Worm (Caenorhabditis elegans) whole organism, L1 larva: ENCODE results near the gene dnj-19.

Experiments
- efl-1 ChIP-seq, 4 experiments: fragments of 150-350 bp; optimal IDR thresholded peaks in 3 of 4; peaks in 1 of 4; 1 replicate in 1 of 4; 2 replicates in 3 of 4; lab custom pipeline; 2014; ENCODE audit warnings: missing biosample characterization in 2 of 4, missing genetic modification characterization in 2 of 4, missing genetic modification reagents in 2 of 4
- elt-3 ChIP-seq, 6 experiments: fragments of 150-350 bp in 1 of 6; sonication (generic microtip); optimal IDR thresholded peaks; 2 replicates each; lab custom pipeline; 2017 to 2018; ENCODE audit warnings: missing biosample characterization in 6 of 6, missing genetic modification characterization in 6 of 6, inconsistent platforms in 1 of 6
- hlh-4 ChIP-seq: sonication (generic microtip); optimal IDR thresholded peaks from 2 replicates; lab custom pipeline; 2016; ENCODE audit warnings: mild to moderate bottlenecking, missing genetic modification characterization, missing compliant biosample characterization
- isw-1 ChIP-seq: fragments of 200-800 bp; sonication (Bioruptor generic); IDR thresholded peaks from 2 replicates; pipeline ENCODE4 v1.3.6; 2022; ENCODE audit warnings: missing genetic modification characterization, missing compliant biosample characterization
- lin-39 ChIP-seq: fragments of 150-350 bp; optimal IDR thresholded peaks from 2 replicates; lab custom pipeline; 2014; ENCODE audit warnings: missing biosample characterization, missing genetic modification reagents, missing genetic modification characterization
- lsy-2 ChIP-seq, 2 experiments: fragments of 150-350 bp; optimal IDR thresholded peaks; 2 replicates each; lab custom pipeline; 2014; ENCODE audit warnings: missing biosample characterization in 2 of 2, missing genetic modification characterization in 2 of 2
- nhr-71 ChIP-seq: sonication (generic microtip); optimal IDR thresholded peaks from 2 replicates; lab custom pipeline; 2016; ENCODE audit warnings: mild to moderate bottlenecking, missing genetic modification characterization, moderate library complexity, missing compliant biosample characterization

- no peak for TF ChIP-seq nhr-71
- no peak for TF ChIP-seq isw-1 (GFP tag; lab: Robert Waterston, UW)
- TF ChIP-seq lin-39 (tag; lab: Kevin White, UChicago): no peak
- TF ChIP-seq lsy-2 (tag; optimal IDR thresholded peaks at IDR 0.05; lab: Kevin White, UChicago): no peak
- TF ChIP-seq efl-1 (optimal IDR thresholded peaks at IDR 0.05; lab: Kevin White, UChicago): no peak
- no peak for TF ChIP-seq efl-1 (GFP tag; optimal IDR thresholded peaks at IDR 0.05 in 1 of 2; lab: Kevin White, UChicago)
- TF ChIP-seq elt-3 (tag; optimal IDR thresholded peaks at IDR 0.05; lab: Kevin White, UChicago): no peak
- no peak for TF ChIP-seq hlh-4 (tag; lab: Kevin White, UChicago)
Measured at ce11 chrV:5493447-5493846, 11.2 kb downstream of the dnj-19 start, which contains the start of gene T05C3.2.
